Fruit fly (Drosophila melanogaster): ENCODE results near the gene CG34288.
A peak's percentile ranks its signal among the peaks of the same experiment; 100 is the strongest.

DNA sequence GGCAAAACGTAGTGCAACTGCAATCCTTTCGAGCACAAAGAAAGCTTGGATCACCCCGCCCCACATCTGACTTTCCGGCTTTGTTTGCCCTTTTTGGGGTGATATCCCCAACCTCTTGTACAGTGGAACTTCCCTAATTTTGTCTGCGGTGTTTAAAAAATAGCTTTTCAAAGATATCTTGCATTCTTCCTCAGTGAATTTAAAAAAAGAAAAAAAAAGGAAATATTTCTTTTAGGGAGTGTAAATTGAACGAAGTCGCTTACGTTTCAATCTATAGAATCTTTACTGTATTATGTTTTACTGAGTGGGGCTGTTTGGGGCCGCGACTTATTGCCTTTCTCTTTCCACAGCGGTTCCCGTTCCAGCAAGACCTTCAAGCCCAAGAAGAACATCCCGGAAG lies 25.4 kb downstream of the CG34288 start:
- no peak for TF ChIP-seq CG1620 (GFP tag; optimal IDR thresholded peaks at IDR 0.05)
- peak; percentile 90 for TF ChIP-seq bab1 (GFP tag; optimal IDR thresholded peaks at IDR 0.05)
- TF ChIP-seq CG7101 (tag; optimal IDR thresholded peaks at IDR 0.05) = peak; percentile 69
- no peak for TF ChIP-seq toe (GFP tag; optimal IDR thresholded peaks at IDR 0.05)
- no peak for TF ChIP-seq Mnt (GFP tag; optimal IDR thresholded peaks at IDR 0.05)
- peak; percentile 6 for TF ChIP-seq CG7045 (GFP tag; optimal IDR thresholded peaks at IDR 0.05)

Measured in whole organism, adult.